Worm (Caenorhabditis elegans): Measurements from ENCODE around the gene fbxc-50.

- TF ChIP-seq dao-5 (tag; optimal IDR thresholded peaks at IDR 0.05) (no peak), W03F9.2 (tag; optimal IDR thresholded peaks at IDR 0.05) (no peak), him-1 (tag; optimal IDR thresholded peaks at IDR 0.05) (no peak)
These were observed 16.8 kb upstream of the fbxc-50 start for ce11 chrII:3264704-3265103.

Measured in whole organism, L4/young adult.